Worm (Caenorhabditis elegans) whole organism, mixed stage, embryonic: ENCODE measurements around the gene C26E6.1.
A peak's percentile ranks its signal among the peaks of the same experiment; 100 is the strongest.

Experiments
- M03D4.4 ChIP-seq: sonication (generic microtip); optimal IDR thresholded peaks from 2 replicates; lab custom pipeline; 2017; ENCODE audit warnings: mild to moderate bottlenecking, missing genetic modification characterization, missing compliant biosample characterization
- bed-3 ChIP-seq: fragments of 200-800 bp; sonication (Bioruptor generic); optimal IDR thresholded peaks from 3 replicates; lab custom pipeline; 2018; ENCODE audit warnings: mild to moderate bottlenecking, missing genetic modification characterization, moderate library complexity, missing compliant biosample characterization
- blmp-1 ChIP-seq: fragments of 150-350 bp; optimal IDR thresholded peaks from 2 replicates; lab custom pipeline; 2014; ENCODE audit warnings: missing biosample characterization, missing genetic modification characterization
- ceh-39 ChIP-seq: fragments of 150-350 bp; optimal IDR thresholded peaks from 2 replicates; lab custom pipeline; 2014; ENCODE audit warnings: missing biosample characterization, missing genetic modification characterization
- ceh-43 ChIP-seq: fragments of 200-800 bp; sonication (Bioruptor generic); optimal IDR thresholded peaks from 2 replicates; lab custom pipeline; 2018; ENCODE audit warnings: mild to moderate bottlenecking, missing genetic modification characterization, moderate library complexity, missing compliant biosample characterization
- ceh-83 ChIP-seq: fragments of 200-800 bp; sonication (Bioruptor generic); optimal IDR thresholded peaks from 2 replicates; lab custom pipeline; 2018; ENCODE audit warnings: mild to moderate bottlenecking, missing genetic modification characterization, missing compliant biosample characterization
- ces-1 ChIP-seq: fragments of 150-350 bp; optimal IDR thresholded peaks from 2 replicates; lab custom pipeline; 2014; ENCODE audit warnings: missing biosample characterization, missing genetic modification reagents, missing genetic modification characterization
- cnd-1 ChIP-seq: fragments of 200-800 bp; sonication (Bioruptor generic); optimal IDR thresholded peaks from 2 replicates; lab custom pipeline; 2018; ENCODE audit warnings: mild to moderate bottlenecking, missing genetic modification characterization, missing compliant biosample characterization
- drap-1 ChIP-seq: fragments of 200-800 bp; sonication (Bioruptor generic); optimal IDR thresholded peaks from 3 replicates; lab custom pipeline; 2018; ENCODE audit warnings: mild to moderate bottlenecking, missing genetic modification characterization, missing compliant biosample characterization
- elt-1 ChIP-seq: sonication (generic microtip); optimal IDR thresholded peaks from 2 replicates; lab custom pipeline; 2017; ENCODE audit warnings: missing genetic modification characterization, mild to moderate bottlenecking, missing compliant biosample characterization, antibody characterized with exemption, moderate library complexity, borderline replicate concordance; ENCODE audit not compliant: insufficient read depth
- elt-3 ChIP-seq: fragments of 150-350 bp; optimal IDR thresholded peaks from 2 replicates; lab custom pipeline; 2014; ENCODE audit warnings: missing biosample characterization, missing genetic modification characterization
- ham-2 ChIP-seq: fragments of 200-800 bp; sonication (Bioruptor generic); optimal IDR thresholded peaks from 2 replicates; lab custom pipeline; 2018; ENCODE audit warnings: mild to moderate bottlenecking, missing genetic modification characterization, missing compliant biosample characterization
- hlh-1 ChIP-seq: fragments of 150-350 bp; optimal IDR thresholded peaks from 2 replicates; lab custom pipeline; 2014; ENCODE audit warnings: missing biosample characterization, missing genetic modification reagents, missing genetic modification characterization
- lin-13 ChIP-seq: fragments of 150-350 bp; optimal IDR thresholded peaks from 2 replicates; lab custom pipeline; 2014; ENCODE audit warnings: missing biosample characterization, missing genetic modification characterization
- lin-32 ChIP-seq: fragments of 200-800 bp; sonication (Bioruptor generic); optimal IDR thresholded peaks from 2 replicates; lab custom pipeline; 2018; ENCODE audit warnings: mild to moderate bottlenecking, missing genetic modification characterization, missing compliant biosample characterization
- lsy-2 ChIP-seq: fragments of 150-350 bp; optimal IDR thresholded peaks from 2 replicates; lab custom pipeline; 2014; ENCODE audit warnings: missing biosample characterization, missing genetic modification characterization
- mab-5 ChIP-seq: fragments of 150-350 bp; optimal IDR thresholded peaks from 2 replicates; lab custom pipeline; 2014; ENCODE audit warnings: missing biosample characterization, missing genetic modification characterization
- mep-1 ChIP-seq: fragments of 150-350 bp; optimal IDR thresholded peaks from 2 replicates; lab custom pipeline; 2017; ENCODE audit warnings: missing biosample characterization, missing genetic modification reagents, missing genetic modification characterization, inconsistent platforms
- mls-2 ChIP-seq: sonication (generic microtip); optimal IDR thresholded peaks from 2 replicates; lab custom pipeline; 2016; ENCODE audit warnings: mild to moderate bottlenecking, missing genetic modification characterization, moderate library complexity, missing compliant biosample characterization
- nhr-12 ChIP-seq: fragments of 150-350 bp; optimal IDR thresholded peaks from 2 replicates; lab custom pipeline; 2014; ENCODE audit warnings: missing biosample characterization, missing genetic modification characterization
- nhr-2 ChIP-seq: fragments of 150-350 bp; optimal IDR thresholded peaks from 2 replicates; lab custom pipeline; 2014; ENCODE audit warnings: missing biosample characterization, missing genetic modification characterization
- nhr-237 ChIP-seq: fragments of 150-350 bp; optimal IDR thresholded peaks from 2 replicates; lab custom pipeline; 2014; ENCODE audit warnings: missing biosample characterization, missing genetic modification characterization
- nhr-28 ChIP-seq: fragments of 150-350 bp; optimal IDR thresholded peaks from 2 replicates; lab custom pipeline; 2014; ENCODE audit warnings: missing biosample characterization, missing genetic modification characterization
- nhr-76 ChIP-seq: sonication (generic microtip); optimal IDR thresholded peaks from 2 replicates; lab custom pipeline; 2017; ENCODE audit warnings: missing biosample characterization, missing genetic modification characterization
- pha-4 ChIP-seq: fragments of 150-350 bp; optimal IDR thresholded peaks from 2 replicates; lab custom pipeline; 2018; ENCODE audit warnings: missing biosample characterization, missing genetic modification reagents, missing genetic modification characterization
- sem-2 ChIP-seq: fragments of 200-800 bp; sonication (Bioruptor generic); optimal IDR thresholded peaks from 2 replicates; lab custom pipeline; 2018; ENCODE audit warnings: mild to moderate bottlenecking, missing genetic modification characterization, missing compliant biosample characterization
- snpc-4 ChIP-seq: fragments of 150-350 bp; optimal IDR thresholded peaks from 2 replicates; lab custom pipeline; 2014; ENCODE audit warnings: missing biosample characterization, missing genetic modification characterization
- sptf-1 ChIP-seq: sonication (generic microtip); optimal IDR thresholded peaks from 2 replicates; lab custom pipeline; 2017; ENCODE audit warnings: mild to moderate bottlenecking, missing genetic modification characterization, moderate library complexity, missing compliant biosample characterization
- tbx-8 ChIP-seq: fragments of 200-800 bp; sonication (Bioruptor generic); optimal IDR thresholded peaks from 2 replicates; lab custom pipeline; 2018; ENCODE audit warnings: mild to moderate bottlenecking, missing genetic modification characterization, moderate library complexity, missing compliant biosample characterization
- unc-120 ChIP-seq: sonication (generic microtip); optimal IDR thresholded peaks from 2 replicates; lab custom pipeline; 2017; ENCODE audit warnings: missing genetic modification characterization, missing compliant biosample characterization; ENCODE audit not compliant: poor library complexity, severe bottlenecking
- unc-39 ChIP-seq: fragments of 150-350 bp; optimal IDR thresholded peaks from 2 replicates; lab custom pipeline; 2014; ENCODE audit warnings: missing biosample characterization, missing genetic modification characterization
- unc-62 ChIP-seq: fragments of 150-350 bp; optimal IDR thresholded peaks from 2 replicates; lab custom pipeline; 2014; ENCODE audit warnings: missing biosample characterization, missing genetic modification reagents, missing genetic modification characterization
- zip-8 ChIP-seq: fragments of 150-350 bp; optimal IDR thresholded peaks from 2 replicates; lab custom pipeline; 2014; ENCODE audit warnings: missing biosample characterization, missing genetic modification characterization
- ztf-11 ChIP-seq: fragments of 150-350 bp; optimal IDR thresholded peaks from 2 replicates; lab custom pipeline; 2014; ENCODE audit warnings: missing biosample characterization, missing genetic modification characterization

The C26E6.1 gene

ce11 chrIII:4930154-4930679, 26.4 kb upstream of the C26E6.1 start, which contains the start of gene set-2:
Gene set-2, minus strand, starts transcription at chrIII:4930204.
- TF ChIP-seq mab-5 (no peak), lin-32 (GFP tag; lab: Kevin White, UChicago) (no peak), ham-2 (GFP tag; lab: Kevin White, UChicago) (no peak), unc-39 (tag; lab: Kevin White, UChicago) (no peak), elt-1 (tag; lab: Kevin White, UChicago) (no peak), blmp-1 (tag; lab: Kevin White, UChicago) (no peak), unc-62 (GFP tag; lab: Kevin White, UChicago) (no peak), lsy-2 (tag; lab: Kevin White, UChicago) (peak; percentile 15), lin-13 (tag; lab: Kevin White, UChicago) (no peak), ceh-39 (tag; lab: Kevin White, UChicago) (no peak), nhr-237 (tag; lab: Kevin White, UChicago) (no peak), ceh-83 (GFP tag; lab: Kevin White, UChicago) (no peak), mep-1 (no peak), ztf-11 (tag; lab: Kevin White, UChicago) (no peak), zip-8 (tag; lab: Kevin White, UChicago) (no peak), sptf-1 (tag; lab: Kevin White, UChicago) (peak; percentile 66), sem-2 (GFP tag; lab: Kevin White, UChicago) (no peak), bed-3 (GFP tag; lab: Kevin White, UChicago) (no peak), M03D4.4 (no peak), tbx-8 (GFP tag; lab: Kevin White, UChicago) (no peak), ceh-43 (GFP tag; lab: Kevin White, UChicago) (no peak), unc-120 (tag; lab: Kevin White, UChicago) (no peak), drap-1 (no peak), pha-4 (tag; lab: Kevin White, UChicago) (peak; percentile 9), hlh-1 (tag; lab: Kevin White, UChicago) (no peak), ces-1 (GFP tag; lab: Kevin White, UChicago) (peak; percentile 21), nhr-76 (tag; lab: Kevin White, UChicago) (no peak), nhr-28 (no peak)
- TF ChIP-seq, all 35 proteins: peak for 4

ce11 chrIII:4932203-4932699, 24.4 kb upstream of the C26E6.1 start, which contains the start of the genes C26E6.12 and eri-9:
Gene C26E6.12, minus strand, starts transcription at chrIII:4932253.
Gene eri-9, plus strand, starts transcription at chrIII:4932450.
- TF ChIP-seq snpc-4 (no peak), elt-1 (tag; lab: Kevin White, UChicago) (no peak), mep-1 (no peak), unc-120 (tag; lab: Kevin White, UChicago) (no peak), ceh-83 (GFP tag; lab: Kevin White, UChicago) (no peak), mls-2 (tag; lab: Kevin White, UChicago) (no peak), sptf-1 (tag; lab: Kevin White, UChicago) (no peak), elt-3 (tag; lab: Kevin White, UChicago) (no peak), sem-2 (GFP tag; lab: Kevin White, UChicago) (no peak), nhr-28 (no peak), cnd-1 (tag; lab: Kevin White, UChicago) (no peak), nhr-12 (tag; lab: Kevin White, UChicago) (no peak), nhr-2 (no peak), blmp-1 (tag; lab: Kevin White, UChicago) (no peak), lin-13 (tag; lab: Kevin White, UChicago) (no peak), unc-39 (tag; lab: Kevin White, UChicago) (no peak)
- TF ChIP-seq, all 35 proteins: peak for 0

ce11 chrIII:4934896-4935628, 21.6 kb upstream of the C26E6.1 start, which contains the start of gene mrps-18C:
Gene mrps-18C, plus strand, starts transcription at chrIII:4935578.
- TF ChIP-seq unc-120 (tag; lab: Kevin White, UChicago) (no peak), nhr-237 (tag; lab: Kevin White, UChicago) (no peak), nhr-28 (no peak), tbx-8 (GFP tag; lab: Kevin White, UChicago) (no peak), nhr-76 (tag; lab: Kevin White, UChicago) (no peak), M03D4.4 (no peak), nhr-12 (tag; lab: Kevin White, UChicago) (no peak), snpc-4 (no peak), lsy-2 (tag; lab: Kevin White, UChicago) (no peak), sptf-1 (tag; lab: Kevin White, UChicago) (no peak)
